Worm (Caenorhabditis elegans) whole organism, early embryonic: ENCODE results near the gene F52H3.6.

Experiments
- aly-1 ChIP-seq: sonication (generic microtip); optimal IDR thresholded peaks from 2 replicates; lab custom pipeline; 2016; ENCODE audit warnings: missing genetic modification characterization, missing compliant biosample characterization
- ama-1 ChIP-seq: fragments of 150-350 bp; optimal IDR thresholded peaks from 2 replicates; lab custom pipeline; 2014
- hmg-4 ChIP-seq: fragments of 200-800 bp; sonication (Bioruptor generic); optimal IDR thresholded peaks from 2 replicates; lab custom pipeline; 2018; ENCODE audit warnings: mild to moderate bottlenecking, missing genetic modification characterization, missing compliant biosample characterization
- scrt-1 ChIP-seq: fragments of 200-800 bp; sonication (Bioruptor generic); IDR thresholded peaks from 2 replicates; pipeline ENCODE4 v1.3.6; 2022; ENCODE audit warnings: missing genetic modification characterization, missing compliant biosample characterization
- tra-4 ChIP-seq: sonication (generic microtip); optimal IDR thresholded peaks from 2 replicates; lab custom pipeline; 2017; ENCODE audit warnings: missing genetic modification characterization, missing compliant biosample characterization

- TF ChIP-seq tra-4 (tag; lab: Kevin White, UChicago) (no peak), scrt-1 (no peak), ama-1 (lab: Kevin White, UChicago) (no peak), aly-1 (no peak), hmg-4 (no peak)
Measured at ce11 chrII:10011733-10012132, 16.5 kb downstream of the F52H3.6 start.
